Worm (Caenorhabditis elegans) whole organism, L4 larva: ENCODE results near the gene F53H2.3.
A peak's percentile ranks its signal among the peaks of the same experiment; 100 is the strongest.

Experiments used
- F10B5.3 ChIP-seq: sonication (generic microtip); optimal IDR thresholded peaks from 2 replicates; lab custom pipeline; 2016; ENCODE audit warnings: mild to moderate bottlenecking, missing genetic modification characterization, missing compliant biosample characterization
- F26F4.8 ChIP-seq: fragments of 200-800 bp; sonication (Bioruptor generic); conservative IDR thresholded peaks from 2 replicates; pipeline ENCODE4 v1.3.6; 2022; ENCODE audit warnings: missing genetic modification characterization, missing compliant biosample characterization
- F37D6.2 ChIP-seq: sonication (generic microtip); optimal IDR thresholded peaks from 2 replicates; lab custom pipeline; 2016; ENCODE audit warnings: mild to moderate bottlenecking, missing genetic modification characterization, missing compliant biosample characterization
- F49E8.2 ChIP-seq: sonication (generic microtip); optimal IDR thresholded peaks from 2 replicates; lab custom pipeline; 2016; ENCODE audit warnings: missing compliant biosample characterization, mild to moderate bottlenecking, missing genetic modification characterization, borderline replicate concordance
- R02D3.7 ChIP-seq: fragments of 150-350 bp; sonication (generic microtip); optimal IDR thresholded peaks from 3 replicates; lab custom pipeline; 2014; ENCODE audit warnings: missing biosample characterization, missing genetic modification characterization
- T20F7.1 ChIP-seq: fragments of 200-800 bp; sonication (Bioruptor generic); optimal IDR thresholded peaks from 2 replicates; lab custom pipeline; 2018; ENCODE audit warnings: mild to moderate bottlenecking, missing genetic modification characterization, missing compliant biosample characterization
- T26A8.4 ChIP-seq: fragments of 200-800 bp; sonication (Bioruptor generic); IDR thresholded peaks from 2 replicates; pipeline ENCODE4 v1.3.6; 2022; ENCODE audit warnings: missing genetic modification characterization, missing compliant biosample characterization
- Y105C5A.15 ChIP-seq: fragments of 200-800 bp; sonication (Bioruptor generic); IDR thresholded peaks from 2 replicates; pipeline ENCODE4 v1.3.6; 2022; ENCODE audit warnings: missing genetic modification characterization, missing compliant biosample characterization
- Y48G9A.11 ChIP-seq: fragments of 200-800 bp; sonication (Bioruptor generic); IDR thresholded peaks from 2 replicates; pipeline ENCODE4 v1.3.6; 2022; ENCODE audit warnings: missing genetic modification reagents, missing genetic modification characterization, missing compliant biosample characterization
- Y5F2A.4 ChIP-seq: fragments of 200-800 bp; sonication (Bioruptor generic); optimal IDR thresholded peaks from 2 replicates; lab custom pipeline; 2018; ENCODE audit warnings: mild to moderate bottlenecking, missing genetic modification characterization, missing compliant biosample characterization
- Y75B8A.6 ChIP-seq: fragments of 200-800 bp; sonication (Bioruptor generic); IDR thresholded peaks from 2 replicates; pipeline ENCODE4 v1.3.6; 2022; ENCODE audit warnings: missing genetic modification reagents, missing genetic modification characterization, missing compliant biosample characterization
- ZK546.5 ChIP-seq, 2 experiments: sonication (generic microtip); optimal IDR thresholded peaks; 2 replicates each; lab custom pipeline; 2017; ENCODE audit warnings: missing biosample characterization in 2 of 2, missing genetic modification characterization in 2 of 2
- arid-1 ChIP-seq: fragments of 200-800 bp; sonication (Bioruptor generic); conservative IDR thresholded peaks from 2 replicates; pipeline ENCODE4 v1.3.6; 2022; ENCODE audit warnings: missing genetic modification reagents, missing genetic modification characterization, missing compliant biosample characterization
- attf-4 ChIP-seq: sonication (generic microtip); optimal IDR thresholded peaks from 3 replicates; lab custom pipeline; 2017; ENCODE audit warnings: missing biosample characterization, missing genetic modification characterization
- ceh-20 ChIP-seq: fragments of 200-800 bp; sonication (Bioruptor generic); IDR thresholded peaks from 2 replicates; pipeline ENCODE4 v1.3.6; 2022; ENCODE audit warnings: missing genetic modification reagents, missing genetic modification characterization, missing compliant biosample characterization
- ceh-28 ChIP-seq: fragments of 150-350 bp; optimal IDR thresholded peaks from 2 replicates; lab custom pipeline; 2014; ENCODE audit warnings: missing biosample characterization, missing genetic modification reagents, missing genetic modification characterization
- ceh-32 ChIP-seq: sonication (generic microtip); optimal IDR thresholded peaks from 2 replicates; lab custom pipeline; 2016; ENCODE audit warnings: mild to moderate bottlenecking, missing genetic modification characterization, missing compliant biosample characterization; ENCODE audit not compliant: poor library complexity
- ces-1 ChIP-seq: fragments of 150-350 bp; sonication (generic microtip); optimal IDR thresholded peaks from 4 replicates; lab custom pipeline; 2014; ENCODE audit warnings: missing biosample characterization, missing genetic modification reagents, missing genetic modification characterization
- dmd-8 ChIP-seq: fragments of 200-800 bp; sonication (Bioruptor generic); IDR thresholded peaks from 2 replicates; pipeline ENCODE4 v1.3.6; 2022; ENCODE audit warnings: missing genetic modification characterization, missing compliant biosample characterization
- dmd-9 ChIP-seq: fragments of 200-800 bp; sonication (Bioruptor generic); IDR thresholded peaks from 2 replicates; pipeline ENCODE4 v1.3.6; 2022; ENCODE audit warnings: missing genetic modification reagents, missing genetic modification characterization, missing compliant biosample characterization
- dpl-1 ChIP-seq: fragments of 150-350 bp; optimal IDR thresholded peaks from 2 replicates; lab custom pipeline; 2014; ENCODE audit warnings: missing biosample characterization, missing genetic modification reagents, missing genetic modification characterization
- duxl-1 ChIP-seq: sonication (generic microtip); optimal IDR thresholded peaks from 2 replicates; lab custom pipeline; 2016; ENCODE audit warnings: mild to moderate bottlenecking, missing genetic modification characterization, moderate library complexity, missing compliant biosample characterization; ENCODE audit not compliant: poor library complexity
- fos-1 ChIP-seq: fragments of 150-350 bp; optimal IDR thresholded peaks from 2 replicates; lab custom pipeline; 2014; ENCODE audit warnings: missing biosample characterization, missing genetic modification characterization
- gei-8 ChIP-seq: fragments of 200-800 bp; sonication (Bioruptor generic); optimal IDR thresholded peaks from 2 replicates; lab custom pipeline; 2018; ENCODE audit warnings: mild to moderate bottlenecking, missing genetic modification characterization, missing compliant biosample characterization
- hif-1 ChIP-seq, 2 experiments: sonication (generic microtip); optimal IDR thresholded peaks; 2 replicates each; lab custom pipeline; 2016 to 2017; ENCODE audit warnings: missing compliant biosample characterization in 2 of 2, missing genetic modification characterization in 2 of 2, missing genetic modification reagents in 2 of 2, missing genotype in 2 of 2, mild to moderate bottlenecking in 1 of 2
- jun-1 ChIP-seq: fragments of 150-350 bp; optimal IDR thresholded peaks from 2 replicates; lab custom pipeline; 2014; ENCODE audit warnings: missing biosample characterization, missing genetic modification reagents, missing genetic modification characterization
- lin-13 ChIP-seq: fragments of 150-350 bp; optimal IDR thresholded peaks from 2 replicates; lab custom pipeline; 2014; ENCODE audit warnings: missing biosample characterization, missing genetic modification reagents, missing genetic modification characterization
- lin-29 ChIP-seq: fragments of 200-800 bp; sonication (Bioruptor generic); IDR thresholded peaks from 2 replicates; pipeline ENCODE4 v1.3.6; 2022; ENCODE audit warnings: missing genetic modification reagents, missing genetic modification characterization, missing compliant biosample characterization
- lin-38 ChIP-seq: fragments of 200-800 bp; sonication (Bioruptor generic); IDR thresholded peaks from 2 replicates; pipeline ENCODE4 v1.3.6; 2022; ENCODE audit warnings: missing genetic modification reagents, missing genetic modification characterization, missing compliant biosample characterization
- lsy-2 ChIP-seq, 2 experiments: fragments of 150-350 bp in 1 of 2; sonication (generic microtip) in 1 of 2; optimal IDR thresholded peaks; 2 replicates each; lab custom pipeline; 2014 to 2017; ENCODE audit warnings: missing biosample characterization in 2 of 2, missing genetic modification characterization in 2 of 2
- mes-2 ChIP-seq: sonication (generic microtip); optimal IDR thresholded peaks from 2 replicates; lab custom pipeline; 2016; ENCODE audit warnings: missing genotype, mild to moderate bottlenecking, missing genetic modification characterization, missing compliant biosample characterization; ENCODE audit not compliant: poor library complexity, severe bottlenecking
- nhr-111 ChIP-seq: fragments of 200-800 bp; sonication (Bioruptor generic); optimal IDR thresholded peaks from 2 replicates; lab custom pipeline; 2018; ENCODE audit warnings: mild to moderate bottlenecking, missing genetic modification characterization, missing compliant biosample characterization
- nhr-42 ChIP-seq: fragments of 200-800 bp; sonication (Bioruptor generic); IDR thresholded peaks from 2 replicates; pipeline ENCODE4 v1.3.6; 2022; ENCODE audit warnings: missing genetic modification characterization, missing compliant biosample characterization
- nhr-76 ChIP-seq: fragments of 150-350 bp; optimal IDR thresholded peaks from 2 replicates; lab custom pipeline; 2014; ENCODE audit warnings: missing biosample characterization, missing genetic modification characterization
- nhr-77 ChIP-seq: fragments of 150-350 bp; optimal IDR thresholded peaks from 2 replicates; lab custom pipeline; 2014; ENCODE audit warnings: missing biosample characterization, missing genetic modification characterization
- pha-4 ChIP-seq, 2 experiments: fragments of 150-350 bp in 1 of 2; fragments of 200-800 bp in 1 of 2; sonication (Bioruptor generic) in 1 of 2; IDR thresholded peaks in 1 of 2; optimal IDR thresholded peaks in 1 of 2; 2 replicates each; pipeline versions ENCODE4 v1.3.6 to Lab custom; 2014 to 2022; ENCODE audit warnings: missing genetic modification characterization in 2 of 2, missing genetic modification reagents in 2 of 2, missing biosample characterization in 1 of 2, missing compliant biosample characterization in 1 of 2
- php-3 ChIP-seq: fragments of 200-800 bp; sonication (Bioruptor generic); IDR thresholded peaks from 2 replicates; pipeline ENCODE4 v1.3.6; 2022; ENCODE audit warnings: missing genetic modification reagents, missing genetic modification characterization, missing compliant biosample characterization
- rbr-2 ChIP-seq: sonication (generic microtip); optimal IDR thresholded peaks from 2 replicates; lab custom pipeline; 2016; ENCODE audit warnings: missing genotype, missing genetic modification characterization, missing compliant biosample characterization
- saeg-2 ChIP-seq: fragments of 200-800 bp; sonication (Bioruptor generic); IDR thresholded peaks from 2 replicates; pipeline ENCODE4 v1.3.6; 2022; ENCODE audit warnings: missing genetic modification reagents, missing genetic modification characterization, missing compliant biosample characterization
- set-16 ChIP-seq: fragments of 200-800 bp; sonication (Bioruptor generic); IDR thresholded peaks from 2 replicates; pipeline ENCODE4 v1.3.6; 2022; ENCODE audit warnings: missing genetic modification reagents, missing genetic modification characterization, missing compliant biosample characterization
- skn-1 ChIP-seq: fragments of 150-350 bp; optimal IDR thresholded peaks from 2 replicates; lab custom pipeline; 2014; ENCODE audit warnings: missing biosample characterization, missing genetic modification characterization
- snpc-4 ChIP-seq: fragments of 150-350 bp; optimal IDR thresholded peaks from 2 replicates; lab custom pipeline; 2014; ENCODE audit warnings: missing biosample characterization, missing genetic modification characterization
- spr-1 ChIP-seq: sonication (generic microtip); optimal IDR thresholded peaks from 2 replicates; lab custom pipeline; 2016; ENCODE audit warnings: mild to moderate bottlenecking, missing genetic modification characterization, missing compliant biosample characterization
- spr-3 ChIP-seq: fragments of 200-800 bp; sonication (Bioruptor generic); optimal IDR thresholded peaks from 2 replicates; lab custom pipeline; 2018; ENCODE audit warnings: mild to moderate bottlenecking, missing genetic modification characterization, missing compliant biosample characterization
- tag-97 ChIP-seq: fragments of 200-800 bp; sonication (Bioruptor generic); IDR thresholded peaks from 2 replicates; pipeline ENCODE4 v1.3.6; 2022; ENCODE audit warnings: missing genetic modification characterization, missing compliant biosample characterization
- tra-1 ChIP-seq: fragments of 200-800 bp; sonication (Bioruptor generic); IDR thresholded peaks from 2 replicates; pipeline ENCODE4 v1.3.6; 2022; ENCODE audit warnings: missing genetic modification reagents, missing genetic modification characterization, missing compliant biosample characterization
- unc-62 ChIP-seq, 3 experiments: fragments of 150-350 bp in 1 of 3; sonication (generic microtip); optimal IDR thresholded peaks in 2 of 3; peaks in 1 of 3; 1 replicate in 1 of 3; 2 replicates in 2 of 3; lab custom pipeline; 2014 to 2017; ENCODE audit warnings: missing biosample characterization in 3 of 3, missing genetic modification characterization in 3 of 3, missing genetic modification reagents in 3 of 3, missing genotype in 1 of 3
- zip-11 ChIP-seq: fragments of 200-800 bp; sonication (Bioruptor generic); IDR thresholded peaks from 2 replicates; pipeline ENCODE4 v1.3.6; 2022; ENCODE audit warnings: missing genetic modification characterization, missing compliant biosample characterization
- zip-2 ChIP-seq: fragments of 150-350 bp; optimal IDR thresholded peaks from 2 replicates; lab custom pipeline; 2014; ENCODE audit warnings: missing biosample characterization, missing genetic modification characterization
- ztf-11 ChIP-seq: fragments of 150-350 bp; optimal IDR thresholded peaks from 2 replicates; lab custom pipeline; 2014; ENCODE audit warnings: missing biosample characterization, missing genetic modification characterization
- ztf-7 ChIP-seq: fragments of 150-350 bp; optimal IDR thresholded peaks from 2 replicates; lab custom pipeline; 2014; ENCODE audit warnings: missing biosample characterization, missing genetic modification characterization

F53H2.3 gene

DNA sequence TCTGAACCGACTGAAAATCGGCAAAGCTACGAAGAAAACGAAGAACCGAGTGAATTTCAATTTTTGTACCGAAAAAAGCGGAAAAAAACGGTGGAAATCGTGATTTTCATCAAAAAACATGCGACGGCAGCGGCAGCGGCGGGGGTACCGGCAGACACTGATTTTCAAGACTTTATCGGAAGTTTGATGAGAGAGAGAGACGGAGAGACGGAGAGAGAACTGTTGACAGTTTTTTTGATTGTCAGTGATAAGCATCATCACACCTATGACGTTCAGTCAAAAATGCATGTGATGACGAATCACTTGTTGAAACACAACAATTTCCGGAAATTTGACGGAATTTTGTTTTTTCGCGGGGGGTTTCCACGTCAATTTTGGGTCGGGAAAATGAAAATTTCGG, 1.9 kb upstream of the F53H2.3 start (continued):
- TF ChIP-seq tra-1 (GFP tag; lab: Robert Waterston, UW) (peak; percentile 81), Y105C5A.15 (no peak), gei-8 (GFP tag; lab: Kevin White, UChicago) (no peak), F49E8.2 (no peak), F10B5.3 (tag; lab: Kevin White, UChicago) (no peak), fos-1 (no peak), skn-1 (no peak), R02D3.7 (tag; lab: Kevin White, UChicago) (no peak), nhr-77 (peak; percentile 42), ztf-7 (tag; lab: Kevin White, UChicago) (peak; percentile 54), spr-3 (no peak), pha-4 (GFP tag; IDR thresholded peaks at IDR 0.05; lab: Robert Waterston, UW) (no peak), pha-4 (tag; optimal IDR thresholded peaks at IDR 0.05; lab: Kevin White, UChicago) (no peak), ceh-28 (tag; lab: Kevin White, UChicago) (no peak), attf-4 (tag; lab: Kevin White, UChicago) (no peak), T20F7.1 (GFP tag; lab: Kevin White, UChicago) (no peak), unc-62 (GFP tag; optimal IDR thresholded peaks at IDR 0.05 in 1 of 2; lab: Kevin White, UChicago) (no peak), unc-62 (tag; optimal IDR thresholded peaks at IDR 0.05; lab: Kevin White, UChicago) (no peak), ces-1 (no peak), dmd-8 (GFP tag; lab: Robert Waterston, UW) (no peak), nhr-76 (no peak), jun-1 (no peak), T26A8.4 (GFP tag; lab: Robert Waterston, UW) (0 out of 2 replicates have a peak, but pooled peaks have one; percentile 26), F37D6.2 (tag; lab: Kevin White, UChicago) (no peak), mes-2 (tag; lab: Kevin White, UChicago) (no peak), Y5F2A.4 (GFP tag; lab: Kevin White, UChicago) (no peak), lin-29 (GFP tag; lab: Robert Waterston, UW) (no peak), lin-38 (no peak), Y75B8A.6 (GFP tag; lab: Robert Waterston, UW) (no peak), F26F4.8 (no peak), rbr-2 (tag; lab: Kevin White, UChicago) (no peak), arid-1 (GFP tag; lab: Robert Waterston, UW) (no peak), nhr-42 (GFP tag; lab: Robert Waterston, UW) (no peak), php-3 (GFP tag; lab: Robert Waterston, UW) (peak; percentile 65), saeg-2 (GFP tag; lab: Robert Waterston, UW) (no peak), set-16 (peak; percentile 16; the same call in 1 of the 2 replicates), nhr-111 (GFP tag; lab: Kevin White, UChicago) (no peak), duxl-1 (no peak), ztf-11 (no peak), spr-1 (tag; lab: Kevin White, UChicago) (no peak), ceh-32 (no peak), dpl-1 (GFP tag; lab: Kevin White, UChicago) (no peak), ceh-20 (0 out of 2 replicates have a peak, but pooled peaks have one; percentile 39), hif-1 (tag; optimal IDR thresholded peaks at IDR 0.05; lab: Kevin White, UChicago) (peak; percentile 13 to 52), Y48G9A.11 (no peak), ZK546.5 (tag; optimal IDR thresholded peaks at IDR 0.05; lab: Kevin White, UChicago) (no peak), snpc-4 (no peak), zip-2 (tag; lab: Kevin White, UChicago) (no peak), lsy-2 (tag; optimal IDR thresholded peaks at IDR 0.05; lab: Kevin White, UChicago) (peak in 1 of 2 experiments; percentile 15), tag-97 (GFP tag; lab: Robert Waterston, UW) (no peak), dmd-9 (no peak), lin-13 (GFP tag; lab: Kevin White, UChicago) (peak; percentile 63), zip-11 (GFP tag; lab: Robert Waterston, UW) (no peak)
